Fruit fly (Drosophila melanogaster) whole organism, wandering third instar larva: ENCODE results near the gene CG12010.

Experiments
- Myc ChIP-seq: fragments of >200 bp; optimal IDR thresholded peaks from 2 replicates; lab custom pipeline; 2017
- Sp1 ChIP-seq: fragments of 200-800 bp; sonication (Bioruptor generic); optimal IDR thresholded peaks from 3 replicates; lab custom pipeline; 2019; ENCODE audit warnings: missing biosample characterization, mild to moderate bottlenecking, missing genetic modification characterization, moderate library complexity
- jim ChIP-seq: fragments of 175-275, 200-325 bp; sonication (Bioruptor generic); optimal IDR thresholded peaks from 2 replicates; lab custom pipeline; 2016; ENCODE audit warnings: missing biosample characterization, mild to moderate bottlenecking, missing genetic modification characterization
- psq ChIP-seq: fragments of 200-800 bp; sonication (Bioruptor generic); optimal IDR thresholded peaks from 3 replicates; lab custom pipeline; 2017; ENCODE audit warnings: missing biosample characterization, mild to moderate bottlenecking, missing genetic modification characterization, moderate library complexity
- usp ChIP-seq: fragments of >200 bp; optimal IDR thresholded peaks from 2 replicates; lab custom pipeline; 2017; ENCODE audit warnings: missing biosample characterization, missing genetic modification characterization

DNA sequence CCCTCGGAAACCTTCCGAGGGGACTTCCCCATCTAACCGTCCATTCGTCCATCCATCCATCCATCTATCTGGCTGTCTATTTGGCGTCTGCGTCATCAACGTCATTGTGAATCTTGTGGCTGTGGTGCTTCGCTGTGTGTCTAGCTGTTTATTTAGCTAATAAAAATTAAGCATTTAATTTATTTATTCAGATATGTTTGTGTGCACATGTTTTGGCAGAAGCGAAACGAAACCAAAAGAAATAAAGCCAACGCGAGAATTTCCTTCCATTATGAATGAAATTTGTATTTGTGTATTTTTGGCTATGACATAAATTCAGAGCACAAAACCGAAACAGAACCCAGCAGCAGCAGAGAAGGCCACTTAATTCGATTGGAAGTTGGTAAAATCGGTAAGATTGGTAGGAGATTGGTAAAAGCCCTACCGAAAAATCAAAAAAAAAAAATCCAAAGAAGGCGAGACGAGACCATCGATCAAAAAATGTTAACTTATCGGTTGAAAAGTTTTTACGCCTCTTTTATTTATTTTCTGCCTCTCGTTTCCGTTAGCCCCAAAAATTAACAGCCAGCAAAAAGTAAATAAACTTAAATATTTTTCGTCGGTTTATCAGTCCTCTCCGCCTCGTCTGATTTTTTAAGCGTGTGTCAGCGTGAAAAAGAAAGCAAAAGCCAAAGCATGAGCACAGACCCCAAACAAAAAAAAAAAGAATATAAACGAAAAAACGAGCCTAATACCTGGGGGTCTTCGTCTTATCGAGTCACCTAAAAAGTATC is 40.9 kb downstream of the CG12010 start:
- no peak for TF ChIP-seq psq (GFP tag; lab: Kevin White, UChicago)
- no peak for TF ChIP-seq Sp1 (GFP tag; lab: Kevin White, UChicago)
- no peak for TF ChIP-seq jim (GFP tag; lab: Kevin White, UChicago)
- no peak for TF ChIP-seq Myc
- TF ChIP-seq usp (GFP tag; lab: Kevin White, UChicago): no peak
